Fruit fly (Drosophila melanogaster): ENCODE results near the gene Msr-110.

Msr-110 gene

DNA sequence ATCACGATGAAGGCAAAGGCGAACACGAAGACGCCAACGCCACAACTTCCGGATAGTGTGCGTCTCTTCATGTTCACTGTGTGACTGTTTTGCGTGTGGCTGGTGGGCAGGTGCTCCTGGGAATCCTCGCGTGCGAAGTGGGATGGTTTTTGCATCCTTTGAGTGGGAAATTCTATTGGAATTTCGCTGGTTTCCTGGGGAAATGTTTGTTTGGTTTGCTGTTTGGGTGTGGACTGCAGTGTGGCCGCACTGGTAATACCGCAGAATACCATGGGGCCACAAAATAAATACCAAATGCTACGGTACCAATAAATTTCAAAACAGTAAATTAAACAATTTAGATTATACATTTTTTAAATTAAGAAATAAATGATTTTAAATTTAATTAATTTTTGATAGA, 15.8 kb downstream of the Msr-110 start, which contains the start of gene sinu (continued):
- TF ChIP-seq CG17359 (tag; optimal IDR thresholded peaks at IDR 0.05) = no peak
- no peak for TF ChIP-seq CG12219 (GFP tag; optimal IDR thresholded peaks at IDR 0.05)
- TF ChIP-seq fd3F (GFP tag; optimal IDR thresholded peaks at IDR 0.05) = no peak
- no peak for TF ChIP-seq Dip2 (GFP tag; IDR thresholded peaks at IDR 0.05)
- no peak for TF ChIP-seq CG30431 (GFP tag; optimal IDR thresholded peaks at IDR 0.05)
- TF ChIP-seq CG2712 (tag; optimal IDR thresholded peaks at IDR 0.05) = peak; percentile 28
- no peak for TF ChIP-seq CG14667 (GFP tag; IDR thresholded peaks at IDR 0.05)
- TF ChIP-seq CG9727 (GFP tag; optimal IDR thresholded peaks at IDR 0.05) = no peak
- TF ChIP-seq klu (GFP tag; IDR thresholded peaks at IDR 0.05) = no peak
- no peak for TF ChIP-seq row (GFP tag; IDR thresholded peaks at IDR 0.05)
- no peak for TF ChIP-seq CG4360 (GFP tag; IDR thresholded peaks at IDR 0.05)
- TF ChIP-seq trh (GFP tag; optimal IDR thresholded peaks at IDR 0.05) = no peak
- no peak for TF ChIP-seq ci (GFP tag; IDR thresholded peaks at IDR 0.05)
- no peak for TF ChIP-seq Dip3 (GFP tag; optimal IDR thresholded peaks at IDR 0.05)
- TF ChIP-seq abd-A (tag; optimal IDR thresholded peaks at IDR 0.05) = no peak
- no peak for TF ChIP-seq Elba2 (GFP tag; optimal IDR thresholded peaks at IDR 0.05)
- no peak for TF ChIP-seq CG7357 (GFP tag; IDR thresholded peaks at IDR 0.05)
- no peak for TF ChIP-seq ase (GFP tag; IDR thresholded peaks at IDR 0.05)
- TF ChIP-seq sqz (GFP tag; optimal IDR thresholded peaks at IDR 0.05) = no peak
- no peak for TF ChIP-seq Dfd (GFP tag; optimal IDR thresholded peaks at IDR 0.05)
- TF ChIP-seq Ptx1 (GFP tag; IDR thresholded peaks at IDR 0.05) = no peak
- TF ChIP-seq CG30020 (tag; optimal IDR thresholded peaks at IDR 0.05) = no peak
- TF ChIP-seq CG3995 (GFP tag; optimal IDR thresholded peaks at IDR 0.05) = no peak
- TF ChIP-seq Eip74EF (GFP tag; optimal IDR thresholded peaks at IDR 0.05) = no peak
- no peak for TF ChIP-seq bbx (GFP tag; IDR thresholded peaks at IDR 0.05; ENCODE audit: partially characterized antibody)
- TF ChIP-seq jing (GFP tag; optimal IDR thresholded peaks at IDR 0.05) = no peak
- no peak for TF ChIP-seq Kr (GFP tag; optimal IDR thresholded peaks at IDR 0.05)
- TF ChIP-seq pros (GFP tag; optimal IDR thresholded peaks at IDR 0.05) = no peak
- no peak for TF ChIP-seq CG14860 (GFP tag; IDR thresholded peaks at IDR 0.05; ENCODE audit: partially characterized antibody)
- no peak for TF ChIP-seq knrl (GFP tag; IDR thresholded peaks at IDR 0.05; ENCODE audit: partially characterized antibody)
- TF ChIP-seq CG4730 (GFP tag; IDR thresholded peaks at IDR 0.05) = no peak
- no peak for TF ChIP-seq CG9609 (GFP tag; optimal IDR thresholded peaks at IDR 0.05)
- 0 out of 2 replicates have a peak, but pooled peaks have one; percentile 22 for TF ChIP-seq CG13287 (GFP tag; IDR thresholded peaks at IDR 0.05; ENCODE audit: partially characterized antibody)
- TF ChIP-seq CG5245 (GFP tag; optimal IDR thresholded peaks at IDR 0.05) = no peak
- no peak for TF ChIP-seq Nf-YC (tag; optimal IDR thresholded peaks at IDR 0.05)
- no peak for TF ChIP-seq Ssrp (tag; optimal IDR thresholded peaks at IDR 0.05)
- no peak for TF ChIP-seq caup (GFP tag; optimal IDR thresholded peaks at IDR 0.05; ENCODE audit: severe bottlenecking)
- TF ChIP-seq CG12155 (GFP tag; optimal IDR thresholded peaks at IDR 0.05) = no peak
- no peak for TF ChIP-seq CG2199 (GFP tag; IDR thresholded peaks at IDR 0.05)
- no peak for TF ChIP-seq gem (tag; optimal IDR thresholded peaks at IDR 0.05)
- no peak for TF ChIP-seq nmo (GFP tag; optimal IDR thresholded peaks at IDR 0.05)
- TF ChIP-seq CG2678 (tag; optimal IDR thresholded peaks at IDR 0.05) = no peak
- no peak for TF ChIP-seq dan (GFP tag; IDR thresholded peaks at IDR 0.05)
- TF ChIP-seq ab (GFP tag; optimal IDR thresholded peaks at IDR 0.05) = no peak
- TF ChIP-seq CG8359 (GFP tag; optimal IDR thresholded peaks at IDR 0.05; ENCODE audit: borderline replicate concordance) = no peak
- TF ChIP-seq CG17568 (GFP tag; optimal IDR thresholded peaks at IDR 0.05) = no peak
- TF ChIP-seq disco-r (GFP tag; optimal IDR thresholded peaks at IDR 0.05) = no peak
- no peak for TF ChIP-seq CG7928 (GFP tag; optimal IDR thresholded peaks at IDR 0.05)
- TF ChIP-seq CG7745 (tag; optimal IDR thresholded peaks at IDR 0.05) = no peak
- peak; percentile 97 for TF ChIP-seq CG15514 (GFP tag; optimal IDR thresholded peaks at IDR 0.05)
- TF ChIP-seq Atf-2 (GFP tag; optimal IDR thresholded peaks at IDR 0.05) = no peak
